Worm (Caenorhabditis elegans) whole organism, early embryonic: Measurements from ENCODE around the gene rde-11.

Source experiments
- B0310.2 ChIP-seq: sonication (generic microtip); optimal IDR thresholded peaks from 2 replicates; lab custom pipeline; 2016; ENCODE audit warnings: mild to moderate bottlenecking, missing genetic modification characterization, missing compliant biosample characterization
- F13C5.2 ChIP-seq: sonication (generic microtip); optimal IDR thresholded peaks from 2 replicates; lab custom pipeline; 2017; ENCODE audit warnings: mild to moderate bottlenecking, missing genetic modification characterization, inconsistent platforms, missing compliant biosample characterization
- aly-1 ChIP-seq: sonication (generic microtip); optimal IDR thresholded peaks from 2 replicates; lab custom pipeline; 2016; ENCODE audit warnings: missing genetic modification characterization, missing compliant biosample characterization
- ama-1 ChIP-seq: fragments of 150-350 bp; optimal IDR thresholded peaks from 2 replicates; lab custom pipeline; 2014
- ceh-13 ChIP-seq: fragments of 200-800 bp; sonication (Bioruptor generic); optimal IDR thresholded peaks from 2 replicates; lab custom pipeline; 2018; ENCODE audit warnings: mild to moderate bottlenecking, missing genetic modification characterization, missing compliant biosample characterization
- ceh-36 ChIP-seq: sonication (generic microtip); optimal IDR thresholded peaks from 2 replicates; lab custom pipeline; 2016; ENCODE audit warnings: missing genetic modification characterization, inconsistent platforms, missing compliant biosample characterization
- ets-7 ChIP-seq: sonication (generic microtip); optimal IDR thresholded peaks from 2 replicates; lab custom pipeline; 2016; ENCODE audit warnings: missing genotype, missing genetic modification characterization, missing compliant biosample characterization
- flt-1 ChIP-seq: fragments of 200-800 bp; sonication (Bioruptor generic); IDR thresholded peaks from 2 replicates; pipeline ENCODE4 v1.3.6; 2022; ENCODE audit warnings: missing genetic modification characterization, missing compliant biosample characterization
- hmbx-1 ChIP-seq: sonication (generic microtip); optimal IDR thresholded peaks from 2 replicates; lab custom pipeline; 2016; ENCODE audit warnings: mild to moderate bottlenecking, missing genetic modification characterization, missing compliant biosample characterization
- hmg-4 ChIP-seq: fragments of 200-800 bp; sonication (Bioruptor generic); optimal IDR thresholded peaks from 2 replicates; lab custom pipeline; 2018; ENCODE audit warnings: mild to moderate bottlenecking, missing genetic modification characterization, missing compliant biosample characterization
- hnd-1 ChIP-seq: sonication (generic microtip); optimal IDR thresholded peaks from 2 replicates; lab custom pipeline; 2016; ENCODE audit warnings: missing genetic modification characterization, missing compliant biosample characterization
- pes-1 ChIP-seq: fragments of 200-800 bp; sonication (Bioruptor generic); IDR thresholded peaks from 2 replicates; pipeline ENCODE4 v1.3.6; 2022; ENCODE audit warnings: missing genetic modification reagents, missing genetic modification characterization, missing compliant biosample characterization
- scrt-1 ChIP-seq: fragments of 200-800 bp; sonication (Bioruptor generic); IDR thresholded peaks from 2 replicates; pipeline ENCODE4 v1.3.6; 2022; ENCODE audit warnings: missing genetic modification characterization, missing compliant biosample characterization
- sea-1 ChIP-seq: fragments of 200-800 bp; sonication (Bioruptor generic); conservative IDR thresholded peaks from 2 replicates; pipeline ENCODE4 v1.3.6; 2022; ENCODE audit warnings: missing genetic modification characterization, missing compliant biosample characterization
- tbx-11 ChIP-seq: fragments of 200-800 bp; sonication (Bioruptor generic); IDR thresholded peaks from 2 replicates; pipeline ENCODE4 v1.3.6; 2022; ENCODE audit warnings: missing genetic modification characterization, missing compliant biosample characterization
- tbx-37 ChIP-seq: fragments of 200-800 bp; sonication (Bioruptor generic); conservative IDR thresholded peaks from 2 replicates; pipeline ENCODE4 v1.3.6; 2022; ENCODE audit warnings: missing genetic modification reagents, missing genetic modification characterization, missing compliant biosample characterization
- tra-4 ChIP-seq: sonication (generic microtip); optimal IDR thresholded peaks from 2 replicates; lab custom pipeline; 2017; ENCODE audit warnings: missing genetic modification characterization, missing compliant biosample characterization

The rde-11 gene

ce11 chrIV:13082106-13082505, 22.9 kb upstream of the rde-11 start:
- no peak for TF ChIP-seq ama-1 (lab: Kevin White, UChicago)
- TF ChIP-seq hnd-1 (tag; lab: Kevin White, UChicago), result no peak

- no peak for TF ChIP-seq aly-1 (tag; lab: Kevin White, UChicago)
- TF ChIP-seq pes-1 (GFP tag; lab: Robert Waterston, UW), result no peak
- no peak for TF ChIP-seq tbx-11 (GFP tag; lab: Robert Waterston, UW)
- no peak for TF ChIP-seq flt-1 (GFP tag; lab: Robert Waterston, UW)
- no peak for TF ChIP-seq F13C5.2 (tag; lab: Kevin White, UChicago)
- TF ChIP-seq ama-1 (lab: Kevin White, UChicago), result no peak
- no peak for TF ChIP-seq tbx-37 (GFP tag; lab: Robert Waterston, UW)
- TF ChIP-seq sea-1, result no peak
Observed at ce11 chrIV:13082836-13083763, 21.9 kb upstream of the rde-11 start.

ce11 chrIV:13085675-13086074, 19.3 kb upstream of the rde-11 start:
- TF ChIP-seq tbx-11 (GFP tag; lab: Robert Waterston, UW), result no peak
- TF ChIP-seq sea-1, result no peak
- TF ChIP-seq ceh-36 (tag; lab: Kevin White, UChicago), result no peak
- TF ChIP-seq aly-1 (tag; lab: Kevin White, UChicago), result no peak
- no peak for TF ChIP-seq ama-1 (lab: Kevin White, UChicago)
- TF ChIP-seq pes-1 (GFP tag; lab: Robert Waterston, UW), result no peak
- no peak for TF ChIP-seq B0310.2 (tag; lab: Kevin White, UChicago)
- TF ChIP-seq hnd-1 (tag; lab: Kevin White, UChicago), result no peak
- TF ChIP-seq ets-7, result no peak
- TF ChIP-seq scrt-1 (GFP tag; lab: Robert Waterston, UW), result no peak
- no peak for TF ChIP-seq F13C5.2 (tag; lab: Kevin White, UChicago)
- TF ChIP-seq tbx-37 (GFP tag; lab: Robert Waterston, UW), result no peak
- TF ChIP-seq tra-4 (tag; lab: Kevin White, UChicago), result no peak
- TF ChIP-seq hmg-4, result no peak

- no peak for TF ChIP-seq ceh-36 (tag; lab: Kevin White, UChicago)
- no peak for TF ChIP-seq scrt-1 (GFP tag; lab: Robert Waterston, UW)
- no peak for TF ChIP-seq ama-1 (lab: Kevin White, UChicago)
- no peak for TF ChIP-seq aly-1 (tag; lab: Kevin White, UChicago)
- no peak for TF ChIP-seq sea-1
- no peak for TF ChIP-seq tbx-11 (GFP tag; lab: Robert Waterston, UW)
- no peak for TF ChIP-seq B0310.2 (tag; lab: Kevin White, UChicago)
- TF ChIP-seq ets-7, result no peak
- no peak for TF ChIP-seq flt-1 (GFP tag; lab: Robert Waterston, UW)
- TF ChIP-seq ceh-13 (GFP tag; lab: Kevin White, UChicago), result no peak
- no peak for TF ChIP-seq hnd-1 (tag; lab: Kevin White, UChicago)
- TF ChIP-seq F13C5.2 (tag; lab: Kevin White, UChicago), result no peak
Observed at ce11 chrIV:13086705-13087104, 18.3 kb upstream of the rde-11 start, which contains the start of gene spin-2. Gene spin-2 (plus strand): TSS chrIV:13087005.

DNA sequence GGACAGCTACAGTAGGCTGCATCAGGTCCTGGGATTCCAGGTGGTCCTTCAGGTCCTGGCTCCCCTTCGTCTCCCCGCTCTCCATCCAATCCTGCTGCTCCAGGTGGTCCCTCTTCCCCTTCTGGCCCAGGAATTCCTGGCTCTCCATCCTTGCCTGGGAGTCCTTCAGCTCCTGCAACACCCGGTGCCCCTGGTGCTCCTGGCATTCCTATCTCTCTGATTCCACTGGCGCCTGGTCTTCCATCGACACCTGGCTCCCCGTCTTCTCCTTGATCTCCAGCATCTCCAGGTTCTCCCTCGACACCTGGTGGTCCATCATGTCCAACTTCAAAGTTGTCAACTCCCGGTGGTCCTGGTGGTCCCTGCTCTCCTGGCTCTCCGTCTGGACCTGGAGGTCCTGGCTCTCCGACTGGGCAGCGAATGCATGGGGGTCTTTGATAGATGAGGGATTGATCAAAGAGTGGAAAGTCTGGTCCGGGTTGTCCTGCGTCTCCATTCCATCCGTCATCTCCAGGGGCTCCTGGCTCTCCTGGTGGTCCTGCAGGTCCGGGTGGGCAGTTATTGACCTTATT, 15.2 kb upstream of the rde-11 start:
- TF ChIP-seq hmg-4 (peak; percentile 42), tbx-11 (GFP tag; lab: Robert Waterston, UW) (no peak), tra-4 (tag; lab: Kevin White, UChicago) (no peak), hmbx-1 (no peak), scrt-1 (GFP tag; lab: Robert Waterston, UW) (no peak), tbx-37 (GFP tag; lab: Robert Waterston, UW) (no peak), B0310.2 (tag; lab: Kevin White, UChicago) (no peak), ama-1 (lab: Kevin White, UChicago) (no peak)

DNA sequence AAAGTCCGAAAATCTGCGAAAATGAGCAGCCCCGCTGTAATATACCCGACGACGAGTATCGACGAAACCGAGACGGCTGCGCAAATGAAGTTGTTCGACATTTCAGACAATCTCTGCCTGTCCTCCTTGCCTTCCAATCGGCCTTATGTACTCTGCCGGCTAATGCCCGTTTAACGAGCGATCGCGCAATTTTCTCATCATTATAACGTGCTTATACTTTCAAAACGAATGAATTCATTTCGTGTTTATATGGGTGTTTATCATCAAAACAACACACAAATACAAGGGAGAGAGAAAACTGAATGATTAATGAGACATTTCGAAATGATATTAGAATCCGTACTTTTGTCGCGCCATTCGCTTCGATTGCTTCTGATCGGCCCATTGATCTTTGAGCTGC, 14.0 kb upstream of the rde-11 start, which contains the start of gene col-132:
Gene col-132, minus strand, starts transcription at position 101 of the 400 bp plus-strand sequence.
- TF ChIP-seq B0310.2 (tag; lab: Kevin White, UChicago), result no peak
- no peak for TF ChIP-seq ama-1 (lab: Kevin White, UChicago)
- TF ChIP-seq ets-7, result no peak
- no peak for TF ChIP-seq tbx-37 (GFP tag; lab: Robert Waterston, UW)
- no peak for TF ChIP-seq hnd-1 (tag; lab: Kevin White, UChicago)
- TF ChIP-seq flt-1 (GFP tag; lab: Robert Waterston, UW), result no peak
- TF ChIP-seq ceh-13 (GFP tag; lab: Kevin White, UChicago), result no peak
- no peak for TF ChIP-seq scrt-1 (GFP tag; lab: Robert Waterston, UW)
- TF ChIP-seq pes-1 (GFP tag; lab: Robert Waterston, UW), result no peak
- TF ChIP-seq tra-4 (tag; lab: Kevin White, UChicago), result no peak
- TF ChIP-seq hmbx-1, result no peak

- TF ChIP-seq B0310.2 (tag; lab: Kevin White, UChicago), result no peak
- no peak for TF ChIP-seq tra-4 (tag; lab: Kevin White, UChicago)
- TF ChIP-seq hmg-4, result no peak
- TF ChIP-seq flt-1 (GFP tag; lab: Robert Waterston, UW), result no peak
- TF ChIP-seq sea-1, result no peak
- no peak for TF ChIP-seq ceh-13 (GFP tag; lab: Kevin White, UChicago)
- no peak for TF ChIP-seq scrt-1 (GFP tag; lab: Robert Waterston, UW)
- TF ChIP-seq hnd-1 (tag; lab: Kevin White, UChicago), result no peak
- TF ChIP-seq pes-1 (GFP tag; lab: Robert Waterston, UW), result no peak
- no peak for TF ChIP-seq aly-1 (tag; lab: Kevin White, UChicago)
- no peak for TF ChIP-seq tbx-11 (GFP tag; lab: Robert Waterston, UW)
Observed at ce11 chrIV:13093677-13094076, 11.3 kb upstream of the rde-11 start, which contains the start of the genes prcc-1 and C39E9.12. Gene prcc-1 (minus strand): TSS chrIV:13093795. Gene C39E9.12 (plus strand): TSS chrIV:13094007.
